Worm (Caenorhabditis elegans) whole organism, late embryonic: ENCODE measurements around the gene irld-17.

ENCODE experiments used
- C08G9.2 ChIP-seq: sonication (generic microtip); optimal IDR thresholded peaks from 2 replicates; lab custom pipeline; 2016; ENCODE audit warnings: mild to moderate bottlenecking, missing genetic modification characterization, moderate library complexity, missing compliant biosample characterization
- F13H6.1 ChIP-seq: sonication (generic microtip); optimal IDR thresholded peaks from 2 replicates; lab custom pipeline; 2016; ENCODE audit warnings: missing genetic modification characterization, missing compliant biosample characterization
- K09A11.1 ChIP-seq: sonication (generic microtip); optimal IDR thresholded peaks from 2 replicates; lab custom pipeline; 2017; ENCODE audit warnings: antibody characterized with exemption, mild to moderate bottlenecking, missing genetic modification characterization, missing compliant biosample characterization; ENCODE audit not compliant: insufficient read depth
- Y22D7AL.16 ChIP-seq: sonication (generic microtip); optimal IDR thresholded peaks from 2 replicates; lab custom pipeline; 2016; ENCODE audit warnings: missing genetic modification characterization, missing compliant biosample characterization
- ama-1 ChIP-seq: fragments of 150-350 bp; optimal IDR thresholded peaks from 2 replicates; lab custom pipeline; 2014
- ceh-14 ChIP-seq: sonication (generic microtip); optimal IDR thresholded peaks from 2 replicates; lab custom pipeline; 2016; ENCODE audit warnings: missing genotype, missing genetic modification characterization, missing compliant biosample characterization
- ceh-2 ChIP-seq: sonication (generic microtip); optimal IDR thresholded peaks from 2 replicates; lab custom pipeline; 2016; ENCODE audit warnings: missing genotype, missing genetic modification characterization, missing compliant biosample characterization
- ceh-22 ChIP-seq: sonication (generic microtip); optimal IDR thresholded peaks from 2 replicates; lab custom pipeline; 2017; ENCODE audit warnings: missing biosample characterization, missing genetic modification characterization
- ceh-24 ChIP-seq: sonication (generic microtip); optimal IDR thresholded peaks from 2 replicates; lab custom pipeline; 2016; ENCODE audit warnings: mild to moderate bottlenecking, missing genetic modification characterization, missing compliant biosample characterization
- ceh-45 ChIP-seq: fragments of 200-800 bp; sonication (Bioruptor generic); IDR thresholded peaks from 2 replicates; pipeline ENCODE4 v1.3.6; 2022; ENCODE audit warnings: missing genetic modification reagents, missing genetic modification characterization, missing compliant biosample characterization
- ceh-48 ChIP-seq: sonication (generic microtip); optimal IDR thresholded peaks from 2 replicates; lab custom pipeline; 2016; ENCODE audit warnings: missing genetic modification characterization, inconsistent platforms, missing compliant biosample characterization
- dmd-4 ChIP-seq: sonication (generic microtip); optimal IDR thresholded peaks from 2 replicates; lab custom pipeline; 2016; ENCODE audit warnings: borderline replicate concordance, missing genetic modification characterization, missing compliant biosample characterization
- dve-1 ChIP-seq: sonication (generic microtip); optimal IDR thresholded peaks from 2 replicates; lab custom pipeline; 2017; ENCODE audit warnings: antibody characterized with exemption, mild to moderate bottlenecking, missing genetic modification characterization, missing compliant biosample characterization
- elt-2 ChIP-seq: sonication (generic microtip); optimal IDR thresholded peaks from 2 replicates; lab custom pipeline; 2016; ENCODE audit warnings: missing genetic modification reagents, missing genetic modification characterization, missing compliant biosample characterization
- eyg-1 ChIP-seq: sonication (generic microtip); optimal IDR thresholded peaks from 2 replicates; lab custom pipeline; 2016; ENCODE audit warnings: missing genotype, missing genetic modification characterization, missing compliant biosample characterization
- fkh-10 ChIP-seq: fragments of 150-350 bp; optimal IDR thresholded peaks from 2 replicates; lab custom pipeline; 2014; ENCODE audit warnings: missing biosample characterization, missing genetic modification reagents, missing genetic modification characterization
- fkh-6 ChIP-seq: sonication (generic microtip); optimal IDR thresholded peaks from 2 replicates; lab custom pipeline; 2016; ENCODE audit warnings: missing genetic modification characterization, missing compliant biosample characterization
- gmeb-2 ChIP-seq: sonication (generic microtip); optimal IDR thresholded peaks from 2 replicates; lab custom pipeline; 2016; ENCODE audit warnings: missing genetic modification characterization, inconsistent platforms, missing compliant biosample characterization
- hlh-15 ChIP-seq: sonication (generic microtip); optimal IDR thresholded peaks from 2 replicates; lab custom pipeline; 2016; ENCODE audit warnings: missing genetic modification characterization, missing compliant biosample characterization
- hlh-30 ChIP-seq: sonication (generic microtip); optimal IDR thresholded peaks from 2 replicates; lab custom pipeline; 2017; ENCODE audit warnings: antibody characterized with exemption, missing genetic modification characterization, missing compliant biosample characterization; ENCODE audit not compliant: insufficient read depth
- hlh-6 ChIP-seq: sonication (generic microtip); optimal IDR thresholded peaks from 2 replicates; lab custom pipeline; 2016; ENCODE audit warnings: missing genotype, missing genetic modification characterization, missing compliant biosample characterization
- hlh-8 ChIP-seq: sonication (generic microtip); optimal IDR thresholded peaks from 2 replicates; lab custom pipeline; 2016; ENCODE audit warnings: missing genotype, missing genetic modification characterization, missing compliant biosample characterization
- madf-2 ChIP-seq: sonication (generic microtip); optimal IDR thresholded peaks from 2 replicates; lab custom pipeline; 2017; ENCODE audit warnings: missing genetic modification characterization, missing compliant biosample characterization
- mec-3 ChIP-seq: sonication (generic microtip); optimal IDR thresholded peaks from 2 replicates; lab custom pipeline; 2016; ENCODE audit warnings: borderline replicate concordance, missing genetic modification characterization, missing compliant biosample characterization
- nfya-1 ChIP-seq: sonication (generic microtip); optimal IDR thresholded peaks from 2 replicates; lab custom pipeline; 2017; ENCODE audit warnings: missing genetic modification characterization, mild to moderate bottlenecking, missing compliant biosample characterization, antibody characterized with exemption, moderate library complexity
- nhr-11 ChIP-seq: fragments of 150-350 bp; optimal IDR thresholded peaks from 2 replicates; lab custom pipeline; 2014; ENCODE audit warnings: missing biosample characterization, missing genetic modification characterization
- nhr-232 ChIP-seq: sonication (generic microtip); optimal IDR thresholded peaks from 2 replicates; lab custom pipeline; 2016; ENCODE audit warnings: missing genetic modification characterization, missing compliant biosample characterization
- npax-4 ChIP-seq: sonication (generic microtip); optimal IDR thresholded peaks from 2 replicates; lab custom pipeline; 2016; ENCODE audit warnings: missing genetic modification characterization, missing compliant biosample characterization
- ref-2 ChIP-seq: sonication (generic microtip); optimal IDR thresholded peaks from 2 replicates; lab custom pipeline; 2016; ENCODE audit warnings: missing genetic modification characterization, missing compliant biosample characterization
- sdc-2 ChIP-seq: sonication (generic microtip); optimal IDR thresholded peaks from 2 replicates; lab custom pipeline; 2016; ENCODE audit warnings: missing genotype, missing genetic modification characterization, missing compliant biosample characterization
- tbx-2 ChIP-seq: sonication (generic microtip); optimal IDR thresholded peaks from 2 replicates; lab custom pipeline; 2016; ENCODE audit warnings: missing genetic modification characterization, missing compliant biosample characterization
- tbx-7 ChIP-seq: sonication (generic microtip); optimal IDR thresholded peaks from 2 replicates; lab custom pipeline; 2016; ENCODE audit warnings: missing genotype, missing genetic modification characterization, missing compliant biosample characterization
- ttx-3 ChIP-seq: sonication (generic microtip); optimal IDR thresholded peaks from 2 replicates; lab custom pipeline; 2016; ENCODE audit warnings: missing genetic modification reagents, missing genetic modification characterization, missing compliant biosample characterization
- unc-55 ChIP-seq: sonication (generic microtip); optimal IDR thresholded peaks from 2 replicates; lab custom pipeline; 2017; ENCODE audit warnings: missing biosample characterization, missing genetic modification reagents, missing genetic modification characterization
- unc-86 ChIP-seq: sonication (generic microtip); optimal IDR thresholded peaks from 2 replicates; lab custom pipeline; 2016; ENCODE audit warnings: missing genetic modification characterization, missing compliant biosample characterization
- ztf-16 ChIP-seq: sonication (generic microtip); optimal IDR thresholded peaks from 2 replicates; lab custom pipeline; 2017; ENCODE audit warnings: missing genetic modification characterization, missing compliant biosample characterization

The irld-17 gene

ce11 chrV:1631148-1631547, 669 bp upstream of the irld-17 start, which contains the start of gene Y46H3D.8:
Gene Y46H3D.8, minus strand, starts transcription at chrV:1631248.
- no peak for TF ChIP-seq ceh-24 (tag; lab: Kevin White, UChicago)
- no peak for TF ChIP-seq tbx-2 (tag; lab: Kevin White, UChicago)
- no peak for TF ChIP-seq hlh-8
- TF ChIP-seq hlh-30 = no peak
- no peak for TF ChIP-seq fkh-6 (tag; lab: Kevin White, UChicago)
- TF ChIP-seq unc-55 (GFP tag; lab: Kevin White, UChicago) = no peak
- TF ChIP-seq, all 69 proteins: peak for 0

- no peak for TF ChIP-seq madf-2 (tag; lab: Kevin White, UChicago)
Observed at ce11 chrV:1635859-1636258, 4.0 kb downstream of the irld-17 start, which contains the start of gene str-222. Gene str-222, plus strand, starts transcription at chrV:1636159.

- TF ChIP-seq ama-1 = no peak
- TF ChIP-seq, all 69 proteins: peak for 0
Observed at ce11 chrV:1640008-1640407, 8.2 kb downstream of the irld-17 start, which contains the start of gene str-221. Gene str-221, plus strand, starts transcription at chrV:1640308.

ce11 chrV:1642199-1642598, 10.4 kb downstream of the irld-17 start, which contains the start of gene Y46H3D.1:
Gene Y46H3D.1, plus strand, starts transcription at chrV:1642499.
- no peak for TF ChIP-seq ceh-48 (tag; lab: Kevin White, UChicago)
- no peak for TF ChIP-seq nfya-1
- TF ChIP-seq ceh-24 (tag; lab: Kevin White, UChicago) = no peak
- no peak for TF ChIP-seq ceh-22 (tag; lab: Kevin White, UChicago)
- TF ChIP-seq C08G9.2 (tag; lab: Kevin White, UChicago) = no peak
- no peak for TF ChIP-seq ceh-2
- TF ChIP-seq fkh-6 (tag; lab: Kevin White, UChicago) = no peak
- TF ChIP-seq hlh-15 (tag; lab: Kevin White, UChicago) = no peak
- no peak for TF ChIP-seq gmeb-2
- TF ChIP-seq mec-3 (tag; lab: Kevin White, UChicago) = no peak
- no peak for TF ChIP-seq ref-2
- no peak for TF ChIP-seq tbx-7
- no peak for TF ChIP-seq dve-1 (tag; lab: Kevin White, UChicago)
- TF ChIP-seq Y22D7AL.16 (tag; lab: Kevin White, UChicago) = no peak
- no peak for TF ChIP-seq dmd-4 (tag; lab: Kevin White, UChicago)
- no peak for TF ChIP-seq ceh-45 (GFP tag; lab: Robert Waterston, UW)
- no peak for TF ChIP-seq nhr-11

ce11 chrV:1642768-1643167, 11.0 kb downstream of the irld-17 start:
- no peak for TF ChIP-seq dmd-4 (tag; lab: Kevin White, UChicago)
- no peak for TF ChIP-seq hlh-8
- TF ChIP-seq sdc-2 (tag; lab: Kevin White, UChicago) = no peak

- no peak for TF ChIP-seq npax-4 (tag; lab: Kevin White, UChicago)
- TF ChIP-seq ceh-14 (tag; lab: Kevin White, UChicago) = no peak
- TF ChIP-seq, all 69 proteins: peak for 0
Observed at ce11 chrV:1643886-1644285, 12.1 kb downstream of the irld-17 start, which contains the start of gene alh-2. Gene alh-2, plus strand, starts transcription at chrV:1644169.

ce11 chrV:1648000-1648399, 16.2 kb downstream of the irld-17 start, which contains the start of gene irld-45:
Gene irld-45, plus strand, starts transcription at chrV:1648300.
- no peak for TF ChIP-seq unc-86 (tag; lab: Kevin White, UChicago)
- TF ChIP-seq fkh-10 (GFP tag; lab: Kevin White, UChicago) = no peak
- no peak for TF ChIP-seq tbx-7
- TF ChIP-seq gmeb-2 = no peak
- TF ChIP-seq hlh-8 = no peak

ce11 chrV:1651045-1651444, 19.2 kb downstream of the irld-17 start, which contains the start of gene irld-44:
Gene irld-44, plus strand, starts transcription at chrV:1651345.
- no peak for TF ChIP-seq ref-2
- no peak for TF ChIP-seq hlh-6 (tag; lab: Kevin White, UChicago)
- no peak for TF ChIP-seq eyg-1 (tag; lab: Kevin White, UChicago)
- no peak for TF ChIP-seq C08G9.2 (tag; lab: Kevin White, UChicago)
- no peak for TF ChIP-seq K09A11.1 (tag; lab: Kevin White, UChicago)
- no peak for TF ChIP-seq ztf-16 (tag; lab: Kevin White, UChicago)
- TF ChIP-seq ceh-22 (tag; lab: Kevin White, UChicago) = no peak
- no peak for TF ChIP-seq elt-2 (tag; lab: Kevin White, UChicago)
- TF ChIP-seq ttx-3 = no peak
- no peak for TF ChIP-seq hlh-8
- TF ChIP-seq nhr-232 (tag; lab: Kevin White, UChicago) = no peak
- TF ChIP-seq F13H6.1 (tag; lab: Kevin White, UChicago) = no peak
- TF ChIP-seq unc-86 (tag; lab: Kevin White, UChicago) = no peak
- TF ChIP-seq, all 69 proteins: peak for 0
